Fruit fly (Drosophila melanogaster) Kc167 (cell line): ENCODE measurements around the gene SLIRP2.

Experiments
- Sin3A ChIP-seq: fragments of >200 bp; optimal IDR thresholded peaks from 2 replicates; lab custom pipeline; 2018; ENCODE audit warnings: missing external identifiers
- h ChIP-seq: fragments of >200 bp; optimal IDR thresholded peaks from 3 replicates; lab custom pipeline; 2018; ENCODE audit warnings: missing external identifiers
- insv ChIP-seq: fragments of >200 bp; optimal IDR thresholded peaks from 3 replicates; lab custom pipeline; 2018; ENCODE audit warnings: missing external identifiers
- psq ChIP-seq: fragments of >200 bp; optimal IDR thresholded peaks from 2 replicates; lab custom pipeline; 2017; ENCODE audit warnings: missing external identifiers
- ttk ChIP-seq: sonication (Bioruptor generic); optimal IDR thresholded peaks from 2 replicates; lab custom pipeline; 2017; ENCODE audit warnings: missing external identifiers

DNA sequence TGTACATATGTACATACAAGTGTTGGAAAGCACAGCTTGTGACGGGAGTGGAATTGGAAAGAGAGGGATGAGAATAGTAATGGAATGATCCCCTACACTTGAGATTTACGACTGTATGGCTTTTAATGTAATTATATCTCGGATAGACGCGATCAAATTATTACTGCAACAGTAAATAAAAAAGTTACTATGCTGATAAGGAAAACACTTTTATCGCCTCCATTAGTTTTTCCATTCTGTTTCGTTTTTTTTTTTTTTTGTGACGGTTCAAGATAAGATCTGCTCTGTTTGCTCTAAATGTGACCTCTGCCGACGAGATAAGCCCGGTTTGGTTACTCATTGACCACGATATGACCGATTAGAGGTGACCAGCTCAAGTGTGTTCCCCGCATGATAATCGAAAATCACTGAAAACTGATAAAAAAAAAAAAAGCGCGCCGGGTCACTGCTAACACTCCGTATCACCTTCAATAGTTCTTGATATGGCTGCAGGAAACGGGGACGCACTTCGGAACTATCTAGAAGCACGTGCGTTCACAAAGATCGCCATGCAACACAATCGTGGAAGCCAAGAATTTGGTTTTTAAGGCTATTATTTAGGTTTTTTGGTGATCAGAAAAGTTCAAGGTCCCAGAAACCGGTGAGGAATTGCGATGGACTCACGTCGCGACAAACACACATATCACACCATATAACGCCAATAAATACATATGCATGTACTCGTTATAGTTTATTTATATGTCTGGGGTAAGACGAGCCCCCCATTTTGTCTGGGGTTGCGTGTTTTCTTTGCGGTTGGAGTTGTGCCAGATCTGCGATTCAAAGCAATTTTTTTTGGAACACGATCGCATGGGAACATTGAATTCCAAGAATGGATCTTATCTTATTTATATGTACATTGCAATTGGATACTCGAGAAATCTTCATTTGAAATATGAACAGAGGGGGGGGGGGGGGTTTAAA lies 19.9 kb downstream of the SLIRP2 start, which contains the start of gene p:
- TF ChIP-seq psq (lab: Kevin White, UChicago) (no peak), Sin3A (lab: Kevin White, UChicago) (no peak), ttk (lab: Kevin White, UChicago) (no peak), insv (lab: Kevin White, UChicago) (no peak), h (lab: Kevin White, UChicago) (no peak)
